Fruit fly (Drosophila melanogaster) whole organism, embryonic: ENCODE results near the gene CG43059.

Source experiments
- CG10209 ChIP-seq: fragments of 200-800 bp; sonication (Bioruptor generic); optimal IDR thresholded peaks from 3 replicates; lab custom pipeline; 2017; ENCODE audit warnings: missing biosample characterization, mild to moderate bottlenecking, missing genetic modification characterization, missing genetic modification reagents
- CG10274 ChIP-seq: fragments of 200-800 bp; sonication (Bioruptor generic); optimal IDR thresholded peaks from 3 replicates; lab custom pipeline; 2017; ENCODE audit warnings: missing biosample characterization, mild to moderate bottlenecking, missing genetic modification characterization
- CG10543 ChIP-seq: fragments of 200-800 bp; sonication (Bioruptor generic); optimal IDR thresholded peaks from 3 replicates; lab custom pipeline; 2017; ENCODE audit warnings: missing biosample characterization, mild to moderate bottlenecking, missing genetic modification characterization, moderate library complexity
- CG11247 ChIP-seq: fragments of 200-800 bp; sonication (Bioruptor generic); IDR thresholded peaks from 2 replicates; pipeline ENCODE4 v1.3.6; 2022; ENCODE audit warnings: missing biosample characterization, missing genetic modification characterization
- CG12236 ChIP-seq: fragments of 200-800 bp; sonication (Bioruptor generic); optimal IDR thresholded peaks from 2 replicates; lab custom pipeline; 2016; ENCODE audit warnings: missing biosample characterization, missing genetic modification characterization
- CG17568 ChIP-seq: fragments of 200-800 bp; sonication (Bioruptor generic); optimal IDR thresholded peaks from 2 replicates; lab custom pipeline; 2018; ENCODE audit warnings: missing biosample characterization, mild to moderate bottlenecking, missing genetic modification characterization, moderate library complexity
- CG2129 ChIP-seq: fragments of 200-800 bp; sonication (Bioruptor generic); IDR thresholded peaks from 2 replicates; pipeline ENCODE4 v1.3.6; 2022; ENCODE audit warnings: missing biosample characterization, missing genetic modification characterization; ENCODE audit not compliant: partially characterized antibody
- CG32767 ChIP-seq: fragments of 200-800 bp; sonication (Bioruptor generic); IDR thresholded peaks from 2 replicates; pipeline ENCODE4 v1.3.6; 2022; ENCODE audit warnings: missing biosample characterization, missing genetic modification characterization
- CG32772 ChIP-seq: fragments of 200-800 bp; sonication (Bioruptor generic); IDR thresholded peaks from 2 replicates; pipeline ENCODE4 v1.3.6; 2022; ENCODE audit warnings: missing biosample characterization, missing genetic modification characterization
- CG3407 ChIP-seq: fragments of 200-800 bp; sonication (Bioruptor generic); optimal IDR thresholded peaks from 2 replicates; lab custom pipeline; 2018; ENCODE audit warnings: missing biosample characterization, mild to moderate bottlenecking, missing genetic modification characterization
- CG4707 ChIP-seq: fragments of 200-800 bp; sonication (Bioruptor generic); optimal IDR thresholded peaks from 2 replicates; lab custom pipeline; 2018; ENCODE audit warnings: missing biosample characterization, mild to moderate bottlenecking, missing genetic modification characterization, moderate library complexity
- CG5245 ChIP-seq: fragments of 200-800 bp; sonication (Bioruptor generic); optimal IDR thresholded peaks from 3 replicates; lab custom pipeline; 2016; ENCODE audit warnings: missing biosample characterization, missing genetic modification characterization
- CG6175 ChIP-seq: fragments of 200-800 bp; sonication (Bioruptor generic); IDR thresholded peaks from 3 replicates; pipeline ENCODE4 v1.3.6; 2022; ENCODE audit warnings: missing biosample characterization, missing genetic modification characterization
- CG6689 ChIP-seq: fragments of 200-800 bp; sonication (Bioruptor generic); IDR thresholded peaks from 2 replicates; pipeline ENCODE4 v1.3.6; 2022; ENCODE audit warnings: missing biosample characterization, missing genetic modification characterization
- CG9797 ChIP-seq: fragments of 200-800 bp; sonication (Bioruptor generic); optimal IDR thresholded peaks from 3 replicates; lab custom pipeline; 2018; ENCODE audit warnings: missing biosample characterization, mild to moderate bottlenecking, missing genetic modification characterization
- CoRest ChIP-seq: fragments of 200-800 bp; sonication (Bioruptor generic); optimal IDR thresholded peaks from 3 replicates; lab custom pipeline; 2018; ENCODE audit warnings: missing biosample characterization, mild to moderate bottlenecking, missing genetic modification characterization, moderate library complexity
- D19A ChIP-seq: fragments of 200-800 bp; optimal IDR thresholded peaks from 3 replicates; lab custom pipeline; 2019; ENCODE audit warnings: missing biosample characterization, mild to moderate bottlenecking, missing genetic modification characterization, moderate library complexity
- Ets65A ChIP-seq: fragments of 200-800 bp; sonication (Bioruptor generic); peaks from one replicate; lab custom pipeline; 2016; ENCODE audit warnings: missing biosample characterization, missing genetic modification characterization
- H15 ChIP-seq: fragments of 200-800 bp; sonication (Bioruptor generic); IDR thresholded peaks from 3 replicates; pipeline ENCODE4 v1.3.6; 2022; ENCODE audit warnings: missing biosample characterization, missing genetic modification characterization
- Hr51 ChIP-seq, 2 experiments: fragments of 200-800 bp; sonication (Bioruptor generic); optimal IDR thresholded peaks; 2 replicates in 1 of 2; 3 replicates in 1 of 2; lab custom pipeline; 2016 to 2018; ENCODE audit warnings: missing biosample characterization in 2 of 2, missing genetic modification characterization in 2 of 2, mild to moderate bottlenecking in 1 of 2, moderate library complexity in 1 of 2
- NFAT ChIP-seq: fragments of 200-800 bp; sonication (Bioruptor generic); IDR thresholded peaks from 2 replicates; pipeline ENCODE4 v1.3.6; 2022; ENCODE audit warnings: missing biosample characterization, missing genetic modification characterization
- NfI ChIP-seq: fragments of 200-800 bp; sonication (Bioruptor generic); optimal IDR thresholded peaks from 3 replicates; lab custom pipeline; 2018; ENCODE audit warnings: missing biosample characterization, mild to moderate bottlenecking, missing genetic modification characterization, moderate library complexity
- Pdp1 ChIP-seq, 2 experiments: fragments of 200-800 bp; sonication (Bioruptor generic); optimal IDR thresholded peaks; 3 replicates each; lab custom pipeline; 2016; ENCODE audit warnings: missing biosample characterization in 2 of 2, missing genetic modification characterization in 2 of 2, mild to moderate bottlenecking in 1 of 2, moderate library complexity in 1 of 2
- Ptx1 ChIP-seq: fragments of 200-800 bp; sonication (Bioruptor generic); IDR thresholded peaks from 2 replicates; pipeline ENCODE4 v1.3.6; 2022; ENCODE audit warnings: missing biosample characterization, missing genetic modification characterization
- Sin3A ChIP-seq: fragments of >200 bp; optimal IDR thresholded peaks from 2 replicates; lab custom pipeline; 2018
- Six4 ChIP-seq: fragments of 200-800 bp; sonication (Bioruptor generic); optimal IDR thresholded peaks from 2 replicates; lab custom pipeline; 2016; ENCODE audit warnings: missing biosample characterization, missing genetic modification characterization
- Xrp1 ChIP-seq: fragments of 200-800 bp; sonication (Bioruptor generic); IDR thresholded peaks from 2 replicates; pipeline ENCODE4 v1.3.6; 2022; ENCODE audit warnings: missing biosample characterization, missing genetic modification characterization
- YL-1 ChIP-seq: fragments of 200-800 bp; sonication (Bioruptor generic); optimal IDR thresholded peaks from 3 replicates; lab custom pipeline; 2017; ENCODE audit warnings: missing biosample characterization, mild to moderate bottlenecking, missing genetic modification characterization
- chn ChIP-seq: fragments of 200-800 bp; sonication (Bioruptor generic); optimal IDR thresholded peaks from 2 replicates; lab custom pipeline; 2016; ENCODE audit warnings: missing biosample characterization, missing genetic modification characterization
- ci ChIP-seq: fragments of 200-800 bp; sonication (Bioruptor generic); IDR thresholded peaks from 3 replicates; pipeline ENCODE4 v1.3.6; 2022; ENCODE audit warnings: missing biosample characterization, missing genetic modification characterization
- cwo ChIP-seq: fragments of 200-800 bp; sonication (Bioruptor generic); optimal IDR thresholded peaks from 3 replicates; lab custom pipeline; 2017; ENCODE audit warnings: missing biosample characterization, missing genetic modification characterization, mild to moderate bottlenecking, moderate library complexity, missing genetic modification reagents
- dimm ChIP-seq: fragments of 200-800 bp; sonication (Bioruptor generic); IDR thresholded peaks from 2 replicates; pipeline ENCODE4 v1.3.6; 2022; ENCODE audit warnings: missing biosample characterization, missing genetic modification characterization
- dmrt99B ChIP-seq: fragments of 200-800 bp; sonication (Bioruptor generic); optimal IDR thresholded peaks from 2 replicates; lab custom pipeline; 2018; ENCODE audit warnings: missing biosample characterization, mild to moderate bottlenecking, missing genetic modification characterization, moderate library complexity
- fd3F ChIP-seq: fragments of 200-800 bp; sonication (Bioruptor generic); optimal IDR thresholded peaks from 2 replicates; lab custom pipeline; 2018; ENCODE audit warnings: missing biosample characterization, mild to moderate bottlenecking, missing genetic modification characterization, moderate library complexity
- her ChIP-seq: fragments of 200-800 bp; sonication (Bioruptor generic); optimal IDR thresholded peaks from 2 replicates; lab custom pipeline; 2016; ENCODE audit warnings: missing biosample characterization, missing genetic modification characterization
- kni ChIP-seq: fragments of 200-800 bp; sonication (Bioruptor generic); optimal IDR thresholded peaks from 3 replicates; lab custom pipeline; 2017; ENCODE audit warnings: mild to moderate bottlenecking, missing biosample characterization, missing genetic modification reagents, missing genetic modification characterization
- lov ChIP-seq, 2 experiments: fragments of 200-800 bp in 1 of 2; fragments of >200 bp in 1 of 2; sonication (Bioruptor generic) in 1 of 2; IDR thresholded peaks in 1 of 2; optimal IDR thresholded peaks in 1 of 2; 2 replicates in 1 of 2; 3 replicates in 1 of 2; pipeline versions ENCODE4 v1.3.6 to Lab custom; 2017 to 2022; ENCODE audit warnings: missing biosample characterization in 1 of 2, missing genetic modification characterization in 1 of 2
- luna ChIP-seq: fragments of 200-800 bp; sonication (Bioruptor generic); optimal IDR thresholded peaks from 2 replicates; lab custom pipeline; 2016; ENCODE audit warnings: missing biosample characterization, missing genetic modification characterization
- maf-S ChIP-seq: fragments of 200-800 bp; sonication (Bioruptor generic); optimal IDR thresholded peaks from 2 replicates; lab custom pipeline; 2016; ENCODE audit warnings: missing biosample characterization, missing genetic modification characterization
- mirr ChIP-seq: fragments of 200-800 bp; sonication (Bioruptor generic); optimal IDR thresholded peaks from 3 replicates; lab custom pipeline; 2018; ENCODE audit warnings: missing biosample characterization, mild to moderate bottlenecking, missing genetic modification characterization
- pan ChIP-seq, 4 experiments: fragments of >200 bp in 3 of 4; fragments of 200-800 bp in 1 of 4; sonication (Bioruptor generic) in 1 of 4; optimal IDR thresholded peaks in 3 of 4; IDR thresholded peaks in 1 of 4; 2 replicates each; pipeline versions ENCODE4 v1.3.6 to Lab custom; 2017 to 2022; ENCODE audit warnings: missing biosample characterization in 2 of 4, missing genetic modification characterization in 2 of 4, mixed read lengths in 1 of 4
- peb ChIP-seq: fragments of 200-800 bp; sonication (Bioruptor generic); IDR thresholded peaks from 2 replicates; pipeline ENCODE4 v1.3.6; 2022; ENCODE audit warnings: missing biosample characterization, missing genetic modification characterization
- pros ChIP-seq: fragments of 200-800 bp; sonication (Bioruptor generic); optimal IDR thresholded peaks from 3 replicates; lab custom pipeline; 2019; ENCODE audit warnings: missing biosample characterization, mild to moderate bottlenecking, missing genetic modification characterization, moderate library complexity
- ranshi ChIP-seq: fragments of 200-800 bp; sonication (Bioruptor generic); IDR thresholded peaks from 2 replicates; pipeline ENCODE4 v1.3.6; 2022; ENCODE audit warnings: missing biosample characterization, missing genetic modification characterization
- tgo ChIP-seq: fragments of 200-800 bp; sonication (Bioruptor generic); IDR thresholded peaks from 3 replicates; pipeline ENCODE4 v1.3.6; 2022; ENCODE audit warnings: missing biosample characterization, missing genetic modification characterization
- tna ChIP-seq: fragments of 200-800 bp; sonication (Bioruptor generic); IDR thresholded peaks from 2 replicates; pipeline ENCODE4 v1.3.6; 2022; ENCODE audit warnings: missing biosample characterization, missing genetic modification characterization; ENCODE audit not compliant: partially characterized antibody
- trem ChIP-seq: fragments of 200-800 bp; optimal IDR thresholded peaks from 3 replicates; lab custom pipeline; 2019; ENCODE audit warnings: missing biosample characterization, mild to moderate bottlenecking, missing genetic modification characterization, moderate library complexity
- trh ChIP-seq: fragments of 200-800 bp; sonication (Bioruptor generic); optimal IDR thresholded peaks from 2 replicates; lab custom pipeline; 2016; ENCODE audit warnings: missing biosample characterization, missing genetic modification characterization
- unpg ChIP-seq: fragments of 200-800 bp; sonication (Bioruptor generic); optimal IDR thresholded peaks from 3 replicates; lab custom pipeline; 2018; ENCODE audit warnings: missing biosample characterization, mild to moderate bottlenecking, missing genetic modification characterization, moderate library complexity
- wor ChIP-seq: fragments of 200-800 bp; sonication (Bioruptor generic); IDR thresholded peaks from 2 replicates; pipeline ENCODE4 v1.3.6; 2022; ENCODE audit warnings: missing biosample characterization, missing genetic modification characterization
- yki ChIP-seq: fragments of >200 bp; optimal IDR thresholded peaks from 3 replicates; lab custom pipeline; 2018
- z ChIP-seq: fragments of 200-800 bp; sonication (Bioruptor generic); IDR thresholded peaks from 3 replicates; pipeline ENCODE4 v1.3.6; 2022; ENCODE audit warnings: missing biosample characterization, missing genetic modification characterization

The CG43059 gene

dm6 chr3L:8312290-8312689 lies 6.5 kb downstream of the CG43059 start (continued):
- TF ChIP-seq Ptx1 (GFP tag; lab: Robert Waterston, UW), result no peak
- 0 out of 2 replicates have a peak, but pooled peaks have one; percentile 12 for TF ChIP-seq peb (GFP tag; lab: Robert Waterston, UW)
- TF ChIP-seq ci, result 0 out of 3 replicates have a peak, but pooled peaks have one; percentile 21
- TF ChIP-seq trh (GFP tag; lab: Kevin White, UChicago), result no peak
- TF ChIP-seq lov (optimal IDR thresholded peaks at IDR 0.05; lab: Kevin White, UChicago), result no peak
- TF ChIP-seq lov (GFP tag; IDR thresholded peaks at IDR 0.05; lab: Robert Waterston, UW), result no peak
- no peak for TF ChIP-seq z (GFP tag; lab: Robert Waterston, UW)
- no peak for TF ChIP-seq CG4707 (GFP tag; lab: Kevin White, UChicago)
- no peak for TF ChIP-seq Hr51 (GFP tag; optimal IDR thresholded peaks at IDR 0.05; lab: Kevin White, UChicago)
- no peak for TF ChIP-seq pan (optimal IDR thresholded peaks at IDR 0.05; lab: Kevin White, UChicago)
- TF ChIP-seq pan (GFP tag; optimal IDR thresholded peaks at IDR 0.05 in 1 of 2, IDR thresholded peaks at IDR 0.05 in 1 of 2), result no peak
- no peak for TF ChIP-seq dmrt99B
- TF ChIP-seq Pdp1 (GFP tag; optimal IDR thresholded peaks at IDR 0.05; lab: Kevin White, UChicago), result no peak
- TF ChIP-seq CG32772 (GFP tag; lab: Robert Waterston, UW), result no peak
- no peak for TF ChIP-seq CG10543 (GFP tag; lab: Kevin White, UChicago)
- TF ChIP-seq CG10209 (GFP tag; lab: Kevin White, UChicago), result no peak
- no peak for TF ChIP-seq Six4 (GFP tag; lab: Kevin White, UChicago)
- no peak for TF ChIP-seq CG6689 (GFP tag; lab: Robert Waterston, UW)
- no peak for TF ChIP-seq her (GFP tag; lab: Kevin White, UChicago)
- TF ChIP-seq H15 (GFP tag; lab: Robert Waterston, UW), result no peak
- no peak for TF ChIP-seq CG9797 (GFP tag; lab: Kevin White, UChicago)
- no peak for TF ChIP-seq fd3F
- TF ChIP-seq CG5245 (GFP tag; lab: Kevin White, UChicago), result no peak
- no peak for TF ChIP-seq dimm (GFP tag; lab: Robert Waterston, UW)
- TF ChIP-seq tgo, result no peak
- no peak for TF ChIP-seq CG17568
- no peak for TF ChIP-seq Xrp1
- TF ChIP-seq wor (GFP tag; lab: Robert Waterston, UW), result no peak
- no peak for TF ChIP-seq CG6175 (GFP tag; lab: Robert Waterston, UW)
- TF ChIP-seq CG11247 (GFP tag; lab: Robert Waterston, UW), result 0 out of 2 replicates have a peak, but pooled peaks have one; percentile 24
- no peak for TF ChIP-seq cwo (GFP tag; lab: Kevin White, UChicago)
- TF ChIP-seq NFAT (GFP tag; lab: Robert Waterston, UW), result peak; percentile 16; the same call in 1 of the 2 replicates
- no peak for TF ChIP-seq unpg (GFP tag; lab: Kevin White, UChicago)
- no peak for TF ChIP-seq pros (GFP tag; lab: Kevin White, UChicago)
- no peak for TF ChIP-seq ranshi (GFP tag; lab: Robert Waterston, UW)
- no peak for TF ChIP-seq kni (GFP tag; lab: Kevin White, UChicago)
- TF ChIP-seq CG12236, result no peak
- TF ChIP-seq Ets65A (GFP tag; lab: Kevin White, UChicago), result peak; percentile 91
- no peak for TF ChIP-seq CG32767 (GFP tag; lab: Robert Waterston, UW)
- no peak for TF ChIP-seq trem
- TF ChIP-seq yki, result no peak
- TF ChIP-seq CoRest (tag; lab: Kevin White, UChicago), result no peak
- TF ChIP-seq, all 482 proteins: peak for 8

DNA sequence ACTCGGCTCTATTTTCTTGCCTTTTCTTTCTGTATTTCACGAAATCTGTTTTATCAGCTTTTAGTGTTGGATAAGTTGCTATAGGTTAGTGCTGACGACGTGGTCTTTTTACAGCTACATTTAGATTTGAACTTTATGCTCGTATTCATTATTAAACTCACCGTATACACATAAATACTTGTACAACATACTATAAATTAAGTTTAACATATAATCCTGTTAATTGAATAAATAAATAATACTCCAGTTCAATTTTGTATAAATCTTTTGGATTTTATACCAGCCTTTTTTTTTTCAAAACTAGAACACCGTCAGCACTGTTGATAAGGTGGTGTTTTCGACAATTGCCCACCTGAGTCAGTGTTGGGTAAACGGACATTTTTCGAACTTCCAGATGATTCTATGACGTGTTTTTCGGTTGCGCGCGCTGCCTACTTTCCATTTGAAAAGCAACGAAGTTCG lies 9.8 kb downstream of the CG43059 start, which contains the start of gene BI-1:
Gene BI-1, minus strand, starts transcription at position 51 of the 462 bp plus-strand sequence.
- TF ChIP-seq CG3407 (peak; percentile 9), Sin3A (lab: Kevin White, UChicago) (peak; percentile 42), CG2129 (GFP tag; lab: Robert Waterston, UW) (no peak), NfI (GFP tag; lab: Kevin White, UChicago) (peak; percentile 66), luna (GFP tag; lab: Kevin White, UChicago) (no peak), YL-1 (GFP tag; lab: Kevin White, UChicago) (peak; percentile 88), chn (GFP tag; lab: Kevin White, UChicago) (no peak), D19A (tag; lab: Kevin White, UChicago) (no peak), maf-S (GFP tag; lab: Kevin White, UChicago) (peak; percentile 29), tna (GFP tag; lab: Robert Waterston, UW) (no peak), mirr (GFP tag; lab: Kevin White, UChicago) (peak; percentile 33), CG10274 (GFP tag; lab: Kevin White, UChicago) (peak; percentile 22), fd3F (peak; percentile 35)
